Fruit fly (Drosophila melanogaster) whole organism, embryonic: ENCODE data around the gene Pgm1.

ENCODE experiments used
- CG11560 ChIP-seq: fragments of 200-800 bp; sonication (Bioruptor generic); IDR thresholded peaks from 3 replicates; pipeline ENCODE4 v1.3.6; 2022; ENCODE audit warnings: missing biosample characterization, missing genetic modification characterization
- CG12071 ChIP-seq: fragments of 200-800 bp; sonication (Bioruptor generic); optimal IDR thresholded peaks from 3 replicates; lab custom pipeline; 2018; ENCODE audit warnings: missing biosample characterization, mild to moderate bottlenecking, missing genetic modification characterization
- CG12236 ChIP-seq: fragments of 200-800 bp; sonication (Bioruptor generic); optimal IDR thresholded peaks from 2 replicates; lab custom pipeline; 2016; ENCODE audit warnings: missing biosample characterization, missing genetic modification characterization
- CG12769 ChIP-seq: fragments of 200-800 bp; sonication (Bioruptor generic); optimal IDR thresholded peaks from 2 replicates; lab custom pipeline; 2019; ENCODE audit warnings: missing biosample characterization, mild to moderate bottlenecking, missing genetic modification characterization, moderate library complexity
- CG12942 ChIP-seq: fragments of 200-800 bp; sonication (Bioruptor generic); optimal IDR thresholded peaks from 3 replicates; lab custom pipeline; 2016; ENCODE audit warnings: missing biosample characterization, missing genetic modification characterization
- CG13624 ChIP-seq: fragments of 200-800 bp; sonication (Bioruptor generic); optimal IDR thresholded peaks from 2 replicates; lab custom pipeline; 2016; ENCODE audit warnings: missing biosample characterization, missing genetic modification characterization
- CG15601 ChIP-seq: fragments of 200-800 bp; sonication (Bioruptor generic); optimal IDR thresholded peaks from 3 replicates; lab custom pipeline; 2019; ENCODE audit warnings: missing biosample characterization, mild to moderate bottlenecking, missing genetic modification characterization, moderate library complexity
- CG17361 ChIP-seq: fragments of 200-800 bp; sonication (Bioruptor generic); IDR thresholded peaks from 3 replicates; pipeline ENCODE4 v1.3.6; 2022; ENCODE audit warnings: missing biosample characterization, missing genetic modification characterization
- CG2116 ChIP-seq: fragments of 200-800 bp; sonication (Bioruptor generic); optimal IDR thresholded peaks from 3 replicates; lab custom pipeline; 2018; ENCODE audit warnings: missing biosample characterization, mild to moderate bottlenecking, missing genetic modification characterization
- CG2199 ChIP-seq: fragments of 200-800 bp; sonication (Bioruptor generic); IDR thresholded peaks from 3 replicates; pipeline ENCODE4 v1.3.6; 2022; ENCODE audit warnings: missing biosample characterization, missing genetic modification characterization
- CG2712 ChIP-seq: fragments of 200-800 bp; optimal IDR thresholded peaks from 3 replicates; lab custom pipeline; 2019; ENCODE audit warnings: missing biosample characterization, mild to moderate bottlenecking, missing genetic modification characterization, moderate library complexity
- CG2889 ChIP-seq: fragments of 200-800 bp; sonication (Bioruptor generic); IDR thresholded peaks from 3 replicates; pipeline ENCODE4 v1.3.6; 2022; ENCODE audit warnings: missing biosample characterization, missing genetic modification characterization
- CG31441 ChIP-seq: fragments of 200-800 bp; sonication (Bioruptor generic); IDR thresholded peaks from 2 replicates; pipeline ENCODE4 v1.3.6; 2022; ENCODE audit warnings: missing biosample characterization, missing genetic modification characterization
- CG3281 ChIP-seq: fragments of 200-800 bp; sonication (Bioruptor generic); optimal IDR thresholded peaks from 3 replicates; lab custom pipeline; 2017; ENCODE audit warnings: missing biosample characterization, mild to moderate bottlenecking, missing genetic modification characterization
- CG6654 ChIP-seq: fragments of 200-800 bp; sonication (Bioruptor generic); optimal IDR thresholded peaks from 2 replicates; lab custom pipeline; 2017; ENCODE audit warnings: missing biosample characterization, mild to moderate bottlenecking, missing genetic modification characterization
- CG6813 ChIP-seq: fragments of 200-800 bp; sonication (Bioruptor generic); optimal IDR thresholded peaks from 2 replicates; lab custom pipeline; 2017; ENCODE audit warnings: missing biosample characterization, missing genetic modification characterization, mild to moderate bottlenecking, moderate library complexity, missing genetic modification reagents
- CG6854 ChIP-seq: fragments of 200-800 bp; sonication (Bioruptor generic); optimal IDR thresholded peaks from 3 replicates; lab custom pipeline; 2017; ENCODE audit warnings: missing biosample characterization, mild to moderate bottlenecking, missing genetic modification characterization
- CkIIα-i1 ChIP-seq: fragments of 200-800 bp; sonication (Bioruptor generic); IDR thresholded peaks from 2 replicates; pipeline ENCODE4 v1.3.6; 2022; ENCODE audit warnings: missing biosample characterization, missing genetic modification characterization
- Dp ChIP-seq: fragments of 200-800 bp; sonication (Bioruptor generic); optimal IDR thresholded peaks from 2 replicates; lab custom pipeline; 2018; ENCODE audit warnings: missing biosample characterization, mild to moderate bottlenecking, missing genetic modification characterization, moderate library complexity
- Eip74EF ChIP-seq, 2 experiments: fragments of 200-800 bp in 1 of 2; fragments of >200 bp in 1 of 2; sonication (Bioruptor generic) in 1 of 2; optimal IDR thresholded peaks; 2 replicates each; lab custom pipeline; 2017 to 2019; ENCODE audit warnings: missing biosample characterization in 2 of 2, missing genetic modification characterization in 2 of 2, mild to moderate bottlenecking in 1 of 2, moderate library complexity in 1 of 2
- HmgD ChIP-seq: fragments of 200-800 bp; sonication (Bioruptor generic); optimal IDR thresholded peaks from 3 replicates; lab custom pipeline; 2016; ENCODE audit warnings: missing biosample characterization, missing genetic modification characterization
- HmgZ ChIP-seq: fragments of 200-800 bp; sonication (Bioruptor generic); optimal IDR thresholded peaks from 2 replicates; lab custom pipeline; 2018; ENCODE audit warnings: missing biosample characterization, mild to moderate bottlenecking, missing genetic modification characterization
- Kr ChIP-seq: fragments of 200-800 bp; sonication (Bioruptor generic); optimal IDR thresholded peaks from 2 replicates; lab custom pipeline; 2017; ENCODE audit warnings: missing biosample characterization, mild to moderate bottlenecking, missing genetic modification characterization
- Mrtf ChIP-seq: fragments of 200-800 bp; sonication (Bioruptor generic); IDR thresholded peaks from 3 replicates; pipeline ENCODE4 v1.3.6; 2022; ENCODE audit warnings: missing biosample characterization, missing genetic modification characterization
- Oli ChIP-seq: fragments of 200-800 bp; sonication (Bioruptor generic); optimal IDR thresholded peaks from 2 replicates; lab custom pipeline; 2018; ENCODE audit warnings: missing biosample characterization, mild to moderate bottlenecking, missing genetic modification characterization, moderate library complexity
- Sox102F ChIP-seq: fragments of 200-800 bp; sonication (Bioruptor generic); optimal IDR thresholded peaks from 2 replicates; lab custom pipeline; 2018; ENCODE audit warnings: missing biosample characterization, mild to moderate bottlenecking, missing genetic modification characterization, moderate library complexity
- Sry-δ ChIP-seq: fragments of 200-800 bp; sonication (Bioruptor generic); optimal IDR thresholded peaks from 2 replicates; lab custom pipeline; 2016; ENCODE audit warnings: missing biosample characterization, missing genetic modification characterization
- Stat92E ChIP-seq, 3 experiments: fragments of >200 bp in 2 of 3; fragments of 200-800 bp in 1 of 3; sonication (Bioruptor generic) in 1 of 3; optimal IDR thresholded peaks; 2 replicates each; lab custom pipeline; 2017 to 2019; ENCODE audit warnings: missing biosample characterization in 3 of 3, missing genetic modification characterization in 3 of 3, mild to moderate bottlenecking in 1 of 3, moderate library complexity in 1 of 3
- Taf1 ChIP-seq: fragments of 200-800 bp; sonication (Bioruptor generic); IDR thresholded peaks from 2 replicates; pipeline ENCODE4 v1.3.6; 2022; ENCODE audit warnings: missing biosample characterization, missing genetic modification characterization
- ara ChIP-seq: fragments of 200-800 bp; sonication (Bioruptor generic); IDR thresholded peaks from 2 replicates; pipeline ENCODE4 v1.3.6; 2022; ENCODE audit warnings: missing biosample characterization, missing genetic modification characterization
- bsh ChIP-seq, 2 experiments: fragments of 200-800 bp; sonication (Bioruptor generic); optimal IDR thresholded peaks; 2 replicates each; lab custom pipeline; 2017 to 2018; ENCODE audit warnings: mild to moderate bottlenecking in 2 of 2, missing biosample characterization in 2 of 2, missing genetic modification characterization in 2 of 2, moderate library complexity in 1 of 2
- caup ChIP-seq: fragments of 200-800 bp; sonication (Bioruptor generic); optimal IDR thresholded peaks from 3 replicates; lab custom pipeline; 2017; ENCODE audit warnings: missing biosample characterization, mild to moderate bottlenecking, missing genetic modification characterization, moderate library complexity; ENCODE audit not compliant: severe bottlenecking
- dpn ChIP-seq, 2 experiments: fragments of 200-800 bp; sonication (Bioruptor generic); optimal IDR thresholded peaks; 3 replicates each; lab custom pipeline; 2016; ENCODE audit warnings: missing biosample characterization in 2 of 2, missing genetic modification characterization in 2 of 2
- esg ChIP-seq: fragments of 200-800 bp; sonication (Bioruptor generic); conservative IDR thresholded peaks from 2 replicates; pipeline ENCODE4 v1.3.6; 2022; ENCODE audit warnings: missing biosample characterization, missing genetic modification characterization
- fru ChIP-seq: fragments of >200 bp; optimal IDR thresholded peaks from 2 replicates; lab custom pipeline; 2017
- grn ChIP-seq: fragments of 200-800 bp; sonication (Bioruptor generic); optimal IDR thresholded peaks from 3 replicates; lab custom pipeline; 2017; ENCODE audit warnings: missing biosample characterization, missing genetic modification characterization
- lab ChIP-seq: fragments of 200-800 bp; sonication (Bioruptor generic); optimal IDR thresholded peaks from 3 replicates; lab custom pipeline; 2017; ENCODE audit warnings: missing biosample characterization, missing genetic modification characterization, mild to moderate bottlenecking, moderate library complexity, missing genetic modification reagents
- mirr ChIP-seq: fragments of 200-800 bp; sonication (Bioruptor generic); optimal IDR thresholded peaks from 3 replicates; lab custom pipeline; 2018; ENCODE audit warnings: missing biosample characterization, mild to moderate bottlenecking, missing genetic modification characterization
- nerfin-1 ChIP-seq: fragments of 200-800 bp; sonication (Bioruptor generic); optimal IDR thresholded peaks from 3 replicates; lab custom pipeline; 2019; ENCODE audit warnings: missing biosample characterization, mild to moderate bottlenecking, missing genetic modification characterization, moderate library complexity
- pum ChIP-seq: fragments of 200-800 bp; sonication (Bioruptor generic); optimal IDR thresholded peaks from 2 replicates; lab custom pipeline; 2016; ENCODE audit warnings: missing biosample characterization, missing genetic modification characterization
- ro ChIP-seq: fragments of 200-800 bp; sonication (Bioruptor generic); IDR thresholded peaks from 2 replicates; pipeline ENCODE4 v1.3.6; 2022; ENCODE audit warnings: missing biosample characterization, missing genetic modification characterization
- schlank ChIP-seq: fragments of 200-800 bp; sonication (Bioruptor generic); optimal IDR thresholded peaks from 2 replicates; lab custom pipeline; 2018; ENCODE audit warnings: missing biosample characterization, mild to moderate bottlenecking, missing genetic modification characterization
- slbo ChIP-seq: fragments of 200-800 bp; sonication (Bioruptor generic); IDR thresholded peaks from 2 replicates; pipeline ENCODE4 v1.3.6; 2022; ENCODE audit warnings: missing biosample characterization, missing genetic modification characterization
- sna ChIP-seq: fragments of 200-800 bp; sonication (Bioruptor generic); IDR thresholded peaks from 2 replicates; pipeline ENCODE4 v1.3.6; 2022; ENCODE audit warnings: missing biosample characterization, missing genetic modification characterization; ENCODE audit not compliant: partially characterized antibody
- sob ChIP-seq: fragments of 200-800 bp; sonication (Bioruptor generic); IDR thresholded peaks from 2 replicates; pipeline ENCODE4 v1.3.6; 2022; ENCODE audit warnings: missing biosample characterization, missing genetic modification characterization
- ssp ChIP-seq: fragments of 200-800 bp; sonication (Bioruptor generic); IDR thresholded peaks from 2 replicates; pipeline ENCODE4 v1.3.6; 2022; ENCODE audit warnings: missing biosample characterization, missing genetic modification characterization
- tin ChIP-seq: fragments of 200-800 bp; sonication (Bioruptor generic); optimal IDR thresholded peaks from 3 replicates; lab custom pipeline; 2016; ENCODE audit warnings: missing biosample characterization, missing genetic modification characterization
- trem ChIP-seq: fragments of 200-800 bp; optimal IDR thresholded peaks from 3 replicates; lab custom pipeline; 2019; ENCODE audit warnings: missing biosample characterization, mild to moderate bottlenecking, missing genetic modification characterization, moderate library complexity
- zf30C ChIP-seq: fragments of 200-800 bp; sonication (Bioruptor generic); optimal IDR thresholded peaks from 3 replicates; lab custom pipeline; 2018; ENCODE audit warnings: missing biosample characterization, mild to moderate bottlenecking, missing genetic modification characterization

The Pgm1 gene

DNA sequence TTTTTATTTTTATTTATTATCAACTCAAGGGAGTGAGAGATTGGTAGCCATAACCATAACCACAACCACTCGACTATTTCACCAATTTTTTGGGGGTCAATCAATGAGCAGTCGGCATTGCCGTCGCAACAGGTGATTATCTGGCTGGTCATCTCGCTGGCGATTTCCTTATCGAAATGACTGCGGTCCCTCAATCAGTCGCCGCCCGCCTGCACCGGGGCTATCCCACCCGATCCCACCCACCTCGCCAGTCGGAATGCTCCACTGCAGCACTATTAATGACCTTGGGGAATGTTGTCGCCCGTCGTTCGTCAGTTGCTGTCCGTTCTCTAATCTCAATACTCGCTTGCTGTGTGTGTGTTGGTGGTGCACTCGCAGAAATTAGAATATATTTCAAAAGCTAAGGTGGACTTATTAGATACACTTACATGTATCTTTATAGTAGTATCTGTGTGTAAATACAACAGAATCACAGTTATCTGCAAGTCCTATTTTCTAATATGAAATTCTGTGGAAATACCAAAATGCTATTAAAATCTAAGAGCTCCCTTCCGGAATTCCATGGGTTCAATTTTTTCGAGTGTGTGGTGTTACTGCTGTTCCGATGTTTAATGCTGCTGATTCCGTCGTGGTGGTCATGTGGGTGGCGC lies 32.2 kb upstream of the Pgm1 start (continued):
- TF ChIP-seq CG11560 (peak; percentile 45; the same call in 1 of the 3 replicates), esg (GFP tag; lab: Robert Waterston, UW) (peak; percentile 47), HmgZ (tag; lab: Kevin White, UChicago) (peak; percentile 59), Dp (GFP tag; lab: Kevin White, UChicago) (no peak), lab (GFP tag; lab: Kevin White, UChicago) (peak; percentile 77), CG6654 (GFP tag; lab: Kevin White, UChicago) (peak; percentile 25), schlank (peak; percentile 55), Kr (GFP tag; lab: Kevin White, UChicago) (no peak), CG17361 (peak; percentile 56; the same call in 2 of the 3 replicates), ro (GFP tag; lab: Robert Waterston, UW) (peak; percentile 21; the same call in 1 of the 2 replicates), Eip74EF (GFP tag; optimal IDR thresholded peaks at IDR 0.05; lab: Kevin White, UChicago) (peak in 1 of 2 experiments; percentile 25), CkIIα-i1 (GFP tag; lab: Robert Waterston, UW) (no peak), fru (no peak), HmgD (GFP tag; lab: Kevin White, UChicago) (no peak), slbo (GFP tag; lab: Robert Waterston, UW) (peak; percentile 65), CG31441 (GFP tag; lab: Robert Waterston, UW) (peak; percentile 33; the same call in 1 of the 2 replicates), sna (GFP tag; lab: Robert Waterston, UW) (no peak), CG13624 (GFP tag; lab: Kevin White, UChicago) (peak; percentile 49), Sox102F (GFP tag; lab: Kevin White, UChicago) (peak; percentile 56), CG12236 (peak; percentile 16), Mrtf (GFP tag; lab: Robert Waterston, UW) (0 out of 3 replicates have a peak, but pooled peaks have one; percentile 23), CG12942 (GFP tag; lab: Kevin White, UChicago) (peak; percentile 35), CG6854 (GFP tag; lab: Kevin White, UChicago) (peak; percentile 15), CG2116 (GFP tag; lab: Kevin White, UChicago) (no peak), CG15601 (tag; lab: Kevin White, UChicago) (peak; percentile 11), dpn (GFP tag; optimal IDR thresholded peaks at IDR 0.05; lab: Kevin White, UChicago) (peak; percentile 55 to 62), ara (GFP tag; lab: Robert Waterston, UW) (no peak), Sry-δ (GFP tag; lab: Kevin White, UChicago) (peak; percentile 3), CG2889 (GFP tag; lab: Robert Waterston, UW) (no peak), sob (GFP tag; lab: Robert Waterston, UW) (peak; percentile 54; the same call in 1 of the 2 replicates), grn (GFP tag; lab: Kevin White, UChicago) (peak; percentile 54), Oli (tag; lab: Kevin White, UChicago) (peak; percentile 75), CG12071 (peak; percentile 24), CG6813 (GFP tag; lab: Kevin White, UChicago) (no peak), CG2199 (GFP tag; lab: Robert Waterston, UW) (no peak), bsh (GFP tag; optimal IDR thresholded peaks at IDR 0.05; lab: Kevin White, UChicago) (peak in 1 of 2 experiments; percentile 64), nerfin-1 (tag; lab: Kevin White, UChicago) (peak; percentile 47), trem (tag; lab: Kevin White, UChicago) (no peak), CG2712 (tag; lab: Kevin White, UChicago) (peak; percentile 56), Stat92E (GFP tag; optimal IDR thresholded peaks at IDR 0.05; lab: Kevin White, UChicago) (no peak), caup (GFP tag; lab: Kevin White, UChicago) (peak; percentile 16), zf30C (GFP tag; lab: Kevin White, UChicago) (peak; percentile 57), Taf1 (GFP tag; lab: Robert Waterston, UW) (no peak), pum (GFP tag; lab: Kevin White, UChicago) (peak; percentile 60), mirr (peak; percentile 53), ssp (GFP tag; lab: Robert Waterston, UW) (peak; percentile 39; the same call in 1 of the 2 replicates), CG3281 (GFP tag; lab: Kevin White, UChicago) (peak; percentile 77), tin (GFP tag; lab: Kevin White, UChicago) (peak; percentile 11), CG12769 (tag; lab: Kevin White, UChicago) (peak; percentile 70)
